Fruit fly (Drosophila melanogaster) whole organism, embryonic: ENCODE data around the gene BomT3.

Experiments
- CG16779 ChIP-seq: fragments of 200-800 bp; sonication (Bioruptor generic); IDR thresholded peaks from 2 replicates; pipeline ENCODE4 v1.3.6; 2022; ENCODE audit warnings: missing biosample characterization, missing genetic modification characterization
- CG4282 ChIP-seq: fragments of 200-800 bp; sonication (Bioruptor generic); optimal IDR thresholded peaks from 2 replicates; lab custom pipeline; 2016; ENCODE audit warnings: missing biosample characterization, missing genetic modification characterization
- H15 ChIP-seq: fragments of 200-800 bp; sonication (Bioruptor generic); IDR thresholded peaks from 3 replicates; pipeline ENCODE4 v1.3.6; 2022; ENCODE audit warnings: missing biosample characterization, missing genetic modification characterization
- Hr39 ChIP-seq: fragments of >200 bp; optimal IDR thresholded peaks from 2 replicates; lab custom pipeline; 2017
- Myb ChIP-seq: fragments of 200-800 bp; sonication (Bioruptor generic); optimal IDR thresholded peaks from 2 replicates; lab custom pipeline; 2016; ENCODE audit warnings: missing biosample characterization, missing genetic modification characterization

- TF ChIP-seq Myb (GFP tag; lab: Kevin White, UChicago) (no peak), CG4282 (no peak), CG16779 (GFP tag; lab: Robert Waterston, UW) (no peak), H15 (GFP tag; lab: Robert Waterston, UW) (no peak), Hr39 (lab: Kevin White, UChicago) (no peak)
Observed at dm6 chr3R:22086297-22086696, at the start of gene BomT3.
